Fruit fly (Drosophila melanogaster): ENCODE data around the gene Gr39b.
A peak's percentile ranks its signal among the peaks of the same experiment; 100 is the strongest.

The Gr39b gene

dm6 chr2L:21330823-21331222, 38.7 kb downstream of the Gr39b start (continued):
- TF ChIP-seq Mad (GFP tag; optimal IDR thresholded peaks at IDR 0.05) (no peak), da (GFP tag; optimal IDR thresholded peaks at IDR 0.05) (no peak), Dip2 (GFP tag; IDR thresholded peaks at IDR 0.05) (no peak), pros (GFP tag; optimal IDR thresholded peaks at IDR 0.05) (peak; percentile 69), CG17802 (tag; optimal IDR thresholded peaks at IDR 0.05) (no peak), CG8924 (tag; optimal IDR thresholded peaks at IDR 0.05) (no peak), Oli (tag; optimal IDR thresholded peaks at IDR 0.05) (no peak), seq (GFP tag; IDR thresholded peaks at IDR 0.05) (no peak), z (GFP tag; IDR thresholded peaks at IDR 0.05) (peak; percentile 85), scrt (GFP tag; optimal IDR thresholded peaks at IDR 0.05) (no peak), H15 (GFP tag; IDR thresholded peaks at IDR 0.05) (no peak), Nf-YB (GFP tag; optimal IDR thresholded peaks at IDR 0.05) (no peak), CG17829 (tag; optimal IDR thresholded peaks at IDR 0.05) (peak; percentile 14), Lim3 (GFP tag; IDR thresholded peaks at IDR 0.05) (no peak)

- peak; percentile 43; the same call in 1 of the 3 replicates for TF ChIP-seq ci (GFP tag; IDR thresholded peaks at IDR 0.05)
- TF ChIP-seq CG2199 (GFP tag; IDR thresholded peaks at IDR 0.05): peak; percentile 79; the same call in 2 of the 3 replicates
- TF ChIP-seq Meics (GFP tag; optimal IDR thresholded peaks at IDR 0.05): peak; percentile 3
- peak; percentile 46 for TF ChIP-seq pros (GFP tag; optimal IDR thresholded peaks at IDR 0.05)
- peak; percentile 15 for TF ChIP-seq sens (GFP tag)
- peak; percentile 66; the same call in 1 of the 3 replicates for TF ChIP-seq z (GFP tag; IDR thresholded peaks at IDR 0.05)
- no peak for TF ChIP-seq CG17829 (tag; optimal IDR thresholded peaks at IDR 0.05)
- no peak for TF ChIP-seq B-H1 (GFP tag; IDR thresholded peaks at IDR 0.05)
- no peak for TF ChIP-seq gsb-n (tag; optimal IDR thresholded peaks at IDR 0.05)
- no peak for TF ChIP-seq CG32767 (GFP tag; IDR thresholded peaks at IDR 0.05)
- no peak for TF ChIP-seq slou (GFP tag; optimal IDR thresholded peaks at IDR 0.05)
- TF ChIP-seq oc (tag; optimal IDR thresholded peaks at IDR 0.05): peak; percentile 21
- peak; percentile 22 for TF ChIP-seq wek (GFP tag; optimal IDR thresholded peaks at IDR 0.05)
- no peak for TF ChIP-seq CG2678 (tag; optimal IDR thresholded peaks at IDR 0.05)
- TF ChIP-seq CG17612 (GFP tag; IDR thresholded peaks at IDR 0.05): no peak
- TF ChIP-seq GATAe (GFP tag; conservative IDR thresholded peaks at IDR 0.05): peak; percentile 73
- peak; percentile 3 for TF ChIP-seq CG34376 (GFP tag; optimal IDR thresholded peaks at IDR 0.05)
- TF ChIP-seq dimm (GFP tag; IDR thresholded peaks at IDR 0.05): no peak
- peak; percentile 43 for TF ChIP-seq mirr (GFP tag; optimal IDR thresholded peaks at IDR 0.05)
- peak; percentile 96 for TF ChIP-seq CG11504 (tag; optimal IDR thresholded peaks at IDR 0.05)
- TF ChIP-seq crc (GFP tag; optimal IDR thresholded peaks at IDR 0.05): no peak
- TF ChIP-seq rib (GFP tag; IDR thresholded peaks at IDR 0.05): no peak
- TF ChIP-seq exex (tag; optimal IDR thresholded peaks at IDR 0.05): peak; percentile 23
- no peak for TF ChIP-seq stwl (tag; optimal IDR thresholded peaks at IDR 0.05)
- peak; percentile 58 for TF ChIP-seq CG4707 (GFP tag; optimal IDR thresholded peaks at IDR 0.05)
- peak; percentile 9 for TF ChIP-seq Hey (tag; optimal IDR thresholded peaks at IDR 0.05)
- TF ChIP-seq Fer3 (tag; optimal IDR thresholded peaks at IDR 0.05): no peak
- peak; percentile 22 for TF ChIP-seq nerfin-1 (tag; optimal IDR thresholded peaks at IDR 0.05)
- no peak for TF ChIP-seq HLH4C (GFP tag; IDR thresholded peaks at IDR 0.05; ENCODE audit: partially characterized antibody)
- TF ChIP-seq CG11723 (GFP tag; optimal IDR thresholded peaks at IDR 0.05): no peak
- TF ChIP-seq CG15601 (tag; optimal IDR thresholded peaks at IDR 0.05): peak; percentile 5
- no peak for TF ChIP-seq lilli (GFP tag; optimal IDR thresholded peaks at IDR 0.05)
- TF ChIP-seq Asciz (GFP tag; optimal IDR thresholded peaks at IDR 0.05): no peak
- TF ChIP-seq bbx (GFP tag; IDR thresholded peaks at IDR 0.05; ENCODE audit: partially characterized antibody): no peak
Measured at dm6 chr2L:21329353-21329752, 40.2 kb downstream of the Gr39b start.
